Worm (Caenorhabditis elegans): Measurements from ENCODE around the gene srz-14.

DNA sequence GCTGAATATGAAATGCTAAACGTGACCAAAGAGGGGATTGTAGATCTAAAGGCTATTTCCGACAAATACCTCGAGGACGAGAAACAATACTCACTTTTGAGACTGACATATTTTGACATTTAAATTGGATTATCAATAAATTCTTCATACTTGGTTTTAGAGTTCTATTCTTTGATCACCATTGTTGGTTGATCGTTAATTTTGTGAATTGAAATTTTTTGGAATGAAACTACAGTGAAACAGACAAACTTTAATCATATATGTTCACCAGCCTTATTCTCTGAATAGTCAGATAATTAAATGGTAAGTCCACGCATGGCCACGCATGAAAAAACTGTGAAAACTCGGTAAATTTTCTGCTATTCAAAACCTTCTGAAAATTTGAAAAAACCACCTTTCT lies 19.2 kb downstream of the srz-14 start, which contains the start of gene F11A5.18:
- TF ChIP-seq unc-62 (GFP tag; optimal IDR thresholded peaks at IDR 0.05) (no peak), mab-5 (tag; optimal IDR thresholded peaks at IDR 0.05) (no peak), nhr-77 (tag; optimal IDR thresholded peaks at IDR 0.05) (no peak), unc-55 (GFP tag; optimal IDR thresholded peaks at IDR 0.05) (no peak), sma-3 (GFP tag; optimal IDR thresholded peaks at IDR 0.05) (no peak)
